Fruit fly (Drosophila melanogaster) S2 (cell line): ENCODE measurements around the gene Agpat3.

Experiments
- CG8478 ChIP-seq: fragments of >200 bp; optimal IDR thresholded peaks from 2 replicates; lab custom pipeline; 2018
- CTCF ChIP-seq, 2 experiments: fragments of >200 bp; optimal IDR thresholded peaks; 2 replicates each; lab custom pipeline; 2018

DNA sequence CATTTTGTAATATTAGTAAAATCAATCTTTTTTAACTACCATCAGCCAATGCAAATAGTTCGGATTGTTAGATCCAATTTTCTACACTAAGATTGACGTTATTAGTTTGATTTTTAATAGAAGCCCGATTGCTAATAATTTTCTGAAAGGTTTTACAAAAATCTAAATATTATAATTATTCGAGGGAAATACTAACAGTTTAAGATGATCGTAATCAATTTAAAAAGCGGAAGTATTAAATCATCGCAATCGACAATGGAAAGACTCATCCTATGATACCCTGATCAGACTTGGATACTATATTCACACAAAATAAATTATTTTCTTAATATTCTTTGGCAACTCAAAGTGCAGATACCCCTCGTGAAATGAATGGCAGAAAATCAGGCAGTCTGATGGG lies 27.9 kb downstream of the Agpat3 start:
- TF ChIP-seq CTCF (optimal IDR thresholded peaks at IDR 0.05; lab: Kevin White, UChicago) = no peak
- no peak for TF ChIP-seq CG8478 (lab: Kevin White, UChicago)
